Fruit fly (Drosophila melanogaster) whole organism, wandering third instar larva: ENCODE measurements around the gene CLIP-190.

ENCODE experiments used
- N ChIP-seq: fragments of >200 bp; optimal IDR thresholded peaks from 2 replicates; lab custom pipeline; 2018; ENCODE audit warnings: missing biosample characterization, missing external identifiers, missing genetic modification characterization
- lola ChIP-seq: fragments of >200 bp; optimal IDR thresholded peaks from 2 replicates; lab custom pipeline; 2017; ENCODE audit warnings: missing biosample characterization, missing genetic modification characterization

- TF ChIP-seq N (no peak), lola (GFP tag; lab: Kevin White, UChicago) (no peak)
Observed at dm6 chr2L:17382783-17383182, 1.7 kb upstream of the CLIP-190 start.
